Worm (Caenorhabditis elegans): ENCODE measurements around the gene C09G4.4.

The C09G4.4 gene

DNA sequence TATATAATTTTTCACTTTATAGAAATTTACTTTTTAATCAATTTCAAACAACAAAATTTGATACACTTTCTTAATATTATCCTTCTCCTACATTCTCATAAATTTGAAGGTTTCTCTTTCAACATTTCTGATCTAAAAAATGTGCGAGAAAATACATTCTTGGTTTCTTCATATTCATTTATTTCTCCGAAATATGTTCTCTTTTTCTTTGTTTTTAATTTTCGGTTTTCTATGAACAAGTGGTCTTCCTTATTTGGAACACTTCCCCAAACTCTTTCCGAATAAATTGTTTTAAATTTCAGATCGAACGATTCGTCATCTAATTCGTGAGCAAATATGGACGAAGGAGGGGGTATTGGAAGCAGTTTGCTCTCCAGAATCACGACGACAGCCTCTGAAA, 46.4 kb downstream of the C09G4.4 start, which contains the start of gene npr-22:
TSS of gene npr-22 (plus strand) at position 301 of the 400 bp plus-strand sequence.
- TF ChIP-seq nhr-12 (tag; optimal IDR thresholded peaks at IDR 0.05) (no peak), nhr-6 (tag; optimal IDR thresholded peaks at IDR 0.05) (no peak), lin-13 (GFP tag; optimal IDR thresholded peaks at IDR 0.05) (no peak), R02D3.7 (tag; optimal IDR thresholded peaks at IDR 0.05) (no peak), aly-2 (tag; optimal IDR thresholded peaks at IDR 0.05) (no peak), ama-1 (optimal IDR thresholded peaks at IDR 0.05) (no peak), Y55F3AM.14 (GFP tag; optimal IDR thresholded peaks at IDR 0.05) (no peak), unc-39 (tag; optimal IDR thresholded peaks at IDR 0.05) (no peak), elt-3 (tag; optimal IDR thresholded peaks at IDR 0.05) (no peak), nhr-10 (tag; optimal IDR thresholded peaks at IDR 0.05) (no peak), mbf-1 (tag; optimal IDR thresholded peaks at IDR 0.05) (no peak), zag-1 (tag; optimal IDR thresholded peaks at IDR 0.05) (no peak), lin-11 (tag; optimal IDR thresholded peaks at IDR 0.05) (no peak), lin-39 (tag; optimal IDR thresholded peaks at IDR 0.05) (no peak), ceh-16 (tag; optimal IDR thresholded peaks at IDR 0.05) (no peak), sem-4 (tag; optimal IDR thresholded peaks at IDR 0.05) (no peak), skn-1 (tag; optimal IDR thresholded peaks at IDR 0.05) (no peak), gmeb-1 (tag; optimal IDR thresholded peaks at IDR 0.05) (no peak)
